Worm (Caenorhabditis elegans) whole organism, mixed stage, embryonic: ENCODE measurements around the gene C47E8.11.

ENCODE experiments used
- M03D4.4 ChIP-seq: sonication (generic microtip); optimal IDR thresholded peaks from 2 replicates; lab custom pipeline; 2017; ENCODE audit warnings: mild to moderate bottlenecking, missing genetic modification characterization, missing compliant biosample characterization
- bed-3 ChIP-seq: fragments of 200-800 bp; sonication (Bioruptor generic); optimal IDR thresholded peaks from 3 replicates; lab custom pipeline; 2018; ENCODE audit warnings: mild to moderate bottlenecking, missing genetic modification characterization, moderate library complexity, missing compliant biosample characterization
- blmp-1 ChIP-seq: fragments of 150-350 bp; optimal IDR thresholded peaks from 2 replicates; lab custom pipeline; 2014; ENCODE audit warnings: missing biosample characterization, missing genetic modification characterization
- ceh-39 ChIP-seq: fragments of 150-350 bp; optimal IDR thresholded peaks from 2 replicates; lab custom pipeline; 2014; ENCODE audit warnings: missing biosample characterization, missing genetic modification characterization
- ceh-43 ChIP-seq: fragments of 200-800 bp; sonication (Bioruptor generic); optimal IDR thresholded peaks from 2 replicates; lab custom pipeline; 2018; ENCODE audit warnings: mild to moderate bottlenecking, missing genetic modification characterization, moderate library complexity, missing compliant biosample characterization
- ceh-83 ChIP-seq: fragments of 200-800 bp; sonication (Bioruptor generic); optimal IDR thresholded peaks from 2 replicates; lab custom pipeline; 2018; ENCODE audit warnings: mild to moderate bottlenecking, missing genetic modification characterization, missing compliant biosample characterization
- ces-1 ChIP-seq: fragments of 150-350 bp; optimal IDR thresholded peaks from 2 replicates; lab custom pipeline; 2014; ENCODE audit warnings: missing biosample characterization, missing genetic modification reagents, missing genetic modification characterization
- cnd-1 ChIP-seq: fragments of 200-800 bp; sonication (Bioruptor generic); optimal IDR thresholded peaks from 2 replicates; lab custom pipeline; 2018; ENCODE audit warnings: mild to moderate bottlenecking, missing genetic modification characterization, missing compliant biosample characterization
- drap-1 ChIP-seq: fragments of 200-800 bp; sonication (Bioruptor generic); optimal IDR thresholded peaks from 3 replicates; lab custom pipeline; 2018; ENCODE audit warnings: mild to moderate bottlenecking, missing genetic modification characterization, missing compliant biosample characterization
- elt-1 ChIP-seq: sonication (generic microtip); optimal IDR thresholded peaks from 2 replicates; lab custom pipeline; 2017; ENCODE audit warnings: missing genetic modification characterization, mild to moderate bottlenecking, missing compliant biosample characterization, antibody characterized with exemption, moderate library complexity, borderline replicate concordance; ENCODE audit not compliant: insufficient read depth
- elt-3 ChIP-seq: fragments of 150-350 bp; optimal IDR thresholded peaks from 2 replicates; lab custom pipeline; 2014; ENCODE audit warnings: missing biosample characterization, missing genetic modification characterization
- flh-1 ChIP-seq: fragments of 200-800 bp; sonication (Bioruptor generic); optimal IDR thresholded peaks from 2 replicates; lab custom pipeline; 2018; ENCODE audit warnings: mild to moderate bottlenecking, missing genetic modification characterization, moderate library complexity, missing compliant biosample characterization
- ham-2 ChIP-seq: fragments of 200-800 bp; sonication (Bioruptor generic); optimal IDR thresholded peaks from 2 replicates; lab custom pipeline; 2018; ENCODE audit warnings: mild to moderate bottlenecking, missing genetic modification characterization, missing compliant biosample characterization
- hlh-1 ChIP-seq: fragments of 150-350 bp; optimal IDR thresholded peaks from 2 replicates; lab custom pipeline; 2014; ENCODE audit warnings: missing biosample characterization, missing genetic modification reagents, missing genetic modification characterization
- lin-13 ChIP-seq: fragments of 150-350 bp; optimal IDR thresholded peaks from 2 replicates; lab custom pipeline; 2014; ENCODE audit warnings: missing biosample characterization, missing genetic modification characterization
- lin-32 ChIP-seq: fragments of 200-800 bp; sonication (Bioruptor generic); optimal IDR thresholded peaks from 2 replicates; lab custom pipeline; 2018; ENCODE audit warnings: mild to moderate bottlenecking, missing genetic modification characterization, missing compliant biosample characterization
- lsy-2 ChIP-seq: fragments of 150-350 bp; optimal IDR thresholded peaks from 2 replicates; lab custom pipeline; 2014; ENCODE audit warnings: missing biosample characterization, missing genetic modification characterization
- mab-5 ChIP-seq: fragments of 150-350 bp; optimal IDR thresholded peaks from 2 replicates; lab custom pipeline; 2014; ENCODE audit warnings: missing biosample characterization, missing genetic modification characterization
- mep-1 ChIP-seq: fragments of 150-350 bp; optimal IDR thresholded peaks from 2 replicates; lab custom pipeline; 2017; ENCODE audit warnings: missing biosample characterization, missing genetic modification reagents, missing genetic modification characterization, inconsistent platforms
- mls-2 ChIP-seq: sonication (generic microtip); optimal IDR thresholded peaks from 2 replicates; lab custom pipeline; 2016; ENCODE audit warnings: mild to moderate bottlenecking, missing genetic modification characterization, moderate library complexity, missing compliant biosample characterization
- nhr-12 ChIP-seq: fragments of 150-350 bp; optimal IDR thresholded peaks from 2 replicates; lab custom pipeline; 2014; ENCODE audit warnings: missing biosample characterization, missing genetic modification characterization
- nhr-2 ChIP-seq: fragments of 150-350 bp; optimal IDR thresholded peaks from 2 replicates; lab custom pipeline; 2014; ENCODE audit warnings: missing biosample characterization, missing genetic modification characterization
- nhr-237 ChIP-seq: fragments of 150-350 bp; optimal IDR thresholded peaks from 2 replicates; lab custom pipeline; 2014; ENCODE audit warnings: missing biosample characterization, missing genetic modification characterization
- nhr-28 ChIP-seq: fragments of 150-350 bp; optimal IDR thresholded peaks from 2 replicates; lab custom pipeline; 2014; ENCODE audit warnings: missing biosample characterization, missing genetic modification characterization
- nhr-76 ChIP-seq: sonication (generic microtip); optimal IDR thresholded peaks from 2 replicates; lab custom pipeline; 2017; ENCODE audit warnings: missing biosample characterization, missing genetic modification characterization
- pha-4 ChIP-seq: fragments of 150-350 bp; optimal IDR thresholded peaks from 2 replicates; lab custom pipeline; 2018; ENCODE audit warnings: missing biosample characterization, missing genetic modification reagents, missing genetic modification characterization
- sem-2 ChIP-seq: fragments of 200-800 bp; sonication (Bioruptor generic); optimal IDR thresholded peaks from 2 replicates; lab custom pipeline; 2018; ENCODE audit warnings: mild to moderate bottlenecking, missing genetic modification characterization, missing compliant biosample characterization
- snpc-4 ChIP-seq: fragments of 150-350 bp; optimal IDR thresholded peaks from 2 replicates; lab custom pipeline; 2014; ENCODE audit warnings: missing biosample characterization, missing genetic modification characterization
- sptf-1 ChIP-seq: sonication (generic microtip); optimal IDR thresholded peaks from 2 replicates; lab custom pipeline; 2017; ENCODE audit warnings: mild to moderate bottlenecking, missing genetic modification characterization, moderate library complexity, missing compliant biosample characterization
- tbx-8 ChIP-seq: fragments of 200-800 bp; sonication (Bioruptor generic); optimal IDR thresholded peaks from 2 replicates; lab custom pipeline; 2018; ENCODE audit warnings: mild to moderate bottlenecking, missing genetic modification characterization, moderate library complexity, missing compliant biosample characterization
- unc-120 ChIP-seq: sonication (generic microtip); optimal IDR thresholded peaks from 2 replicates; lab custom pipeline; 2017; ENCODE audit warnings: missing genetic modification characterization, missing compliant biosample characterization; ENCODE audit not compliant: poor library complexity, severe bottlenecking
- unc-39 ChIP-seq: fragments of 150-350 bp; optimal IDR thresholded peaks from 2 replicates; lab custom pipeline; 2014; ENCODE audit warnings: missing biosample characterization, missing genetic modification characterization
- unc-62 ChIP-seq: fragments of 150-350 bp; optimal IDR thresholded peaks from 2 replicates; lab custom pipeline; 2014; ENCODE audit warnings: missing biosample characterization, missing genetic modification reagents, missing genetic modification characterization
- zip-8 ChIP-seq: fragments of 150-350 bp; optimal IDR thresholded peaks from 2 replicates; lab custom pipeline; 2014; ENCODE audit warnings: missing biosample characterization, missing genetic modification characterization
- ztf-11 ChIP-seq: fragments of 150-350 bp; optimal IDR thresholded peaks from 2 replicates; lab custom pipeline; 2014; ENCODE audit warnings: missing biosample characterization, missing genetic modification characterization

The C47E8.11 gene

DNA sequence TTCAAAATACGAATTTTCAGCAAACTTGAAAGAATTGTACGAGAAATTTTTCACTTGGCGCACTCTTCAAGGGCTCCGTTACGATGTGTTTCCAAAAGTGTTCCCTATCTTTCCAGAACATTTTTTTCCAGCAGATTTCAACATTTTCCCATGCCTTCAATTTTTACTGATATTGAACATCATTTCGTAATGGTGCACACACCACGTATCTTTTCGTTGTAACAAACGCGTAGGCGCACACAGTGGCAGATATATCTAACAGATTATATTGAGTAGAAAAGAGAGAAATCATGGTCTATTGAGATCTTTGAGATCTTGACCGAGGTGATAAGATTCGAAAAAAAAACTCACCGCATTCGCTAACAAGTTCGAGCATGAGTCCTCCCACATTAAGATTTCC lies 7.3 kb downstream of the C47E8.11 start:
- no peak for TF ChIP-seq unc-39 (tag; lab: Kevin White, UChicago)
- peak; percentile 32 for TF ChIP-seq unc-62 (GFP tag; lab: Kevin White, UChicago)
- TF ChIP-seq hlh-1 (tag; lab: Kevin White, UChicago) = peak; percentile 50
- peak; percentile 35 for TF ChIP-seq unc-120 (tag; lab: Kevin White, UChicago)
- TF ChIP-seq, all 35 proteins: peak for 3

DNA sequence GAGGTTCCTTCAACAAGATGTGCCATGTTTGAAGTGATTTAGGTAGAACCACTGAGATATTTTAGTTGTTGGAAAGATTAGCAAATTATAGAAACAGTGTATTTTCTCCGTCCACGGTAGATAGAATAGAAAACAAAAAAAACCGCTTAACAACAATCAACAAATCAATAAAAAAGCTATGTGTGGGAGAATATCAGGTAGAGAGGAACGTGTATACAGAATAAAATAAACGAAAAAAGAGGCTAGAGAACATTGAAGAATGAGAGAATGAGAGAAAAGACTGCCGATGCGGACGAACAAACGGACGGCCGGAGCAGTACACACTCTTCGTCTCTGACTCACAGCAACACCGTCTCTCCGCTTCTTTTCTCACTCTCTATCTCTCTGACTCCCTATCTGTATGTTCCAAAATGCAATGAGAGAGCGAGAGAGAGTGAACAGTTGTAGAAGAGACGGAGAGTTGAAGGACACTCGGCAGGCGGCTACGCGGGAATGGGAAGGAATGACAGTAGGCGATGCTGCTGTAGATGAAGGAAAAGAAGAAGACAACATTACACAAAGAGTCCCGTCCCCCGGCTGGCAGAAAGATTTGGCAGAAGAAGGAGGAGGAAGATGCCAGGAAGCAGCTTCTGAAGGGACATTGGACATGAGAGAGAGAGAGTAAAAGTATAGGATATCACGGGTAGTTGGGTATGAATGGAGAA lies 8.3 kb downstream of the C47E8.11 start, which contains the start of gene unc-112:
unc-112 (minus strand) TSS at position 51 of the 704 bp plus-strand sequence.
- TF ChIP-seq mab-5 (tag; lab: Kevin White, UChicago) (no peak), nhr-76 (tag; lab: Kevin White, UChicago) (no peak), unc-120 (tag; lab: Kevin White, UChicago) (peak; percentile 99), snpc-4 (tag; lab: Kevin White, UChicago) (no peak), ceh-43 (GFP tag; lab: Kevin White, UChicago) (no peak), elt-3 (tag; lab: Kevin White, UChicago) (peak; percentile 14), flh-1 (GFP tag; lab: Kevin White, UChicago) (no peak), tbx-8 (no peak), zip-8 (tag; lab: Kevin White, UChicago) (no peak), ceh-39 (tag; lab: Kevin White, UChicago) (peak; percentile 6), mep-1 (tag; lab: Kevin White, UChicago) (peak; percentile 66), unc-39 (tag; lab: Kevin White, UChicago) (no peak), nhr-12 (tag; lab: Kevin White, UChicago) (no peak), ham-2 (GFP tag; lab: Kevin White, UChicago) (peak; percentile 86), nhr-2 (peak; percentile 72), pha-4 (tag; lab: Kevin White, UChicago) (peak; percentile 80), blmp-1 (no peak), sem-2 (GFP tag; lab: Kevin White, UChicago) (no peak), bed-3 (GFP tag; lab: Kevin White, UChicago) (no peak), nhr-237 (tag; lab: Kevin White, UChicago) (peak; percentile 31), lin-13 (tag; lab: Kevin White, UChicago) (peak; percentile 15), ceh-83 (GFP tag; lab: Kevin White, UChicago) (no peak), cnd-1 (tag; lab: Kevin White, UChicago) (peak; percentile 76), M03D4.4 (tag; lab: Kevin White, UChicago) (peak; percentile 42), unc-62 (GFP tag; lab: Kevin White, UChicago) (peak; percentile 97), lin-32 (no peak), lsy-2 (tag; lab: Kevin White, UChicago) (peak; percentile 35), sptf-1 (peak; percentile 77), ztf-11 (tag; lab: Kevin White, UChicago) (peak; percentile 78), mls-2 (peak; percentile 89), nhr-28 (no peak), elt-1 (tag; lab: Kevin White, UChicago) (no peak), ces-1 (GFP tag; lab: Kevin White, UChicago) (peak; percentile 90), drap-1 (GFP tag; lab: Kevin White, UChicago) (peak; percentile 91), hlh-1 (tag; lab: Kevin White, UChicago) (peak; percentile 98)

DNA sequence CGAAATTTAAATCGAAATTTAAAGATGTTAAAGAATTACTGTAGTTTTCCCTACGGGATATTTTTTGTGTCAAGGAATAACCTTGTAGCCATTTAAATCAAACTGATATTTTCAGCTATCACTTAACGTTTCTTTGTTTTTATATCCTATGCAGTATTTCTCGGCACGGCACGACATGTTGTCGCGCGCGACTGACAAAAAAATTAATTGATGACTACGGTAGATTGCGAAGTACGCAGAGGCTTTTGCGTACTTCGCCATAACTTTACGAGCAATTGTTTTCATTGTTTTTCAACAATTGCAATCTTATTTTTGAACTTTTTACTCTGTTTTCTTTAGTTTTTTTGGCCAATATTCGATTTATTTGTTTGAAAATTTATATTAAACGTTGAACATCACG lies 9.6 kb downstream of the C47E8.11 start:
- TF ChIP-seq bed-3 (GFP tag; lab: Kevin White, UChicago) (no peak), lsy-2 (tag; lab: Kevin White, UChicago) (peak; percentile 17)
